Fruit fly (Drosophila melanogaster): ENCODE results near the gene Atg4b.

Gene Atg4b

dm6 chr3R:15406393-15406792 lies 49.7 kb upstream of the Atg4b start:
- TF ChIP-seq CG13894 (tag; optimal IDR thresholded peaks at IDR 0.05) (peak; percentile 95), CG9215 (GFP tag; IDR thresholded peaks at IDR 0.05) (no peak)

dm6 chr3R:15402654-15403053 lies 45.9 kb upstream of the Atg4b start:
- no peak for TF ChIP-seq CG7987 (GFP tag; optimal IDR thresholded peaks at IDR 0.05)
- no peak for TF ChIP-seq Tbp (GFP tag; optimal IDR thresholded peaks at IDR 0.05)
- no peak for TF ChIP-seq CG10959 (GFP tag; IDR thresholded peaks at IDR 0.05)
- no peak for TF ChIP-seq ind (GFP tag; optimal IDR thresholded peaks at IDR 0.05)
- TF ChIP-seq CG7372 (GFP tag; IDR thresholded peaks at IDR 0.05) = 0 out of 2 replicates have a peak, but pooled peaks have one; percentile 37
- TF ChIP-seq dmrt99B (tag; optimal IDR thresholded peaks at IDR 0.05) = no peak
- TF ChIP-seq Dad (GFP tag; optimal IDR thresholded peaks at IDR 0.05) = no peak
- TF ChIP-seq tin (GFP tag; optimal IDR thresholded peaks at IDR 0.05) = no peak
- TF ChIP-seq CG16815 (GFP tag; optimal IDR thresholded peaks at IDR 0.05) = no peak
- TF ChIP-seq CG16779 (GFP tag; IDR thresholded peaks at IDR 0.05) = no peak
- TF ChIP-seq E2f2 (GFP tag; IDR thresholded peaks at IDR 0.05) = no peak
- no peak for TF ChIP-seq pan (optimal IDR thresholded peaks at IDR 0.05)
- no peak for TF ChIP-seq pan (GFP tag; optimal IDR thresholded peaks at IDR 0.05 in 1 of 2, IDR thresholded peaks at IDR 0.05 in 1 of 2)
- no peak for TF ChIP-seq gcm (GFP tag; optimal IDR thresholded peaks at IDR 0.05)
- no peak for TF ChIP-seq CG4404 (GFP tag; IDR thresholded peaks at IDR 0.05)
- no peak for TF ChIP-seq lmd (GFP tag; IDR thresholded peaks at IDR 0.05)
- TF ChIP-seq hbn (GFP tag; IDR thresholded peaks at IDR 0.05; ENCODE audit: partially characterized antibody) = no peak
- TF ChIP-seq CG13894 (tag; optimal IDR thresholded peaks at IDR 0.05) = no peak
- TF ChIP-seq amos (GFP tag; IDR thresholded peaks at IDR 0.05; ENCODE audit: partially characterized antibody) = no peak
- TF ChIP-seq az2 (GFP tag; optimal IDR thresholded peaks at IDR 0.05) = no peak
- TF ChIP-seq lab (GFP tag; optimal IDR thresholded peaks at IDR 0.05) = peak; percentile 67
- TF ChIP-seq CG17359 (tag; optimal IDR thresholded peaks at IDR 0.05) = no peak
- TF ChIP-seq stc (GFP tag; IDR thresholded peaks at IDR 0.05) = no peak
- peak; percentile 53 for TF ChIP-seq CG10543 (GFP tag; optimal IDR thresholded peaks at IDR 0.05)
- no peak for TF ChIP-seq ATbp (GFP tag; optimal IDR thresholded peaks at IDR 0.05)
- TF ChIP-seq CG10431 (GFP tag; optimal IDR thresholded peaks at IDR 0.05) = no peak
- TF ChIP-seq HLH54F (GFP tag; optimal IDR thresholded peaks at IDR 0.05) = no peak
- TF ChIP-seq CG32767 (GFP tag; IDR thresholded peaks at IDR 0.05) = no peak
- TF ChIP-seq Hr3 (GFP tag; optimal IDR thresholded peaks at IDR 0.05) = no peak
- no peak for TF ChIP-seq TFAM (GFP tag; optimal IDR thresholded peaks at IDR 0.05)
- no peak for TF ChIP-seq CG8089 (GFP tag; optimal IDR thresholded peaks at IDR 0.05)
- no peak for TF ChIP-seq CG4282 (GFP tag; optimal IDR thresholded peaks at IDR 0.05)
- TF ChIP-seq CG13624 (GFP tag; optimal IDR thresholded peaks at IDR 0.05) = no peak
- TF ChIP-seq org-1 (GFP tag; optimal IDR thresholded peaks at IDR 0.05) = no peak
- TF ChIP-seq CG5180 (GFP tag; optimal IDR thresholded peaks at IDR 0.05) = peak; percentile 22
- no peak for TF ChIP-seq CG4424 (GFP tag; optimal IDR thresholded peaks at IDR 0.05)
- TF ChIP-seq ci (GFP tag; IDR thresholded peaks at IDR 0.05) = no peak
- TF ChIP-seq pb (GFP tag; optimal IDR thresholded peaks at IDR 0.05) = no peak
- TF ChIP-seq zfh1 (GFP tag; IDR thresholded peaks at IDR 0.05) = no peak
- no peak for TF ChIP-seq unc-4 (GFP tag; IDR thresholded peaks at IDR 0.05; ENCODE audit: partially characterized antibody)
- no peak for TF ChIP-seq slp2 (GFP tag; optimal IDR thresholded peaks at IDR 0.05)
- TF ChIP-seq BtbVII (GFP tag; optimal IDR thresholded peaks at IDR 0.05) = peak; percentile 61
- TF ChIP-seq gt (GFP tag; IDR thresholded peaks at IDR 0.05) = no peak
- no peak for TF ChIP-seq CG11398 (GFP tag; optimal IDR thresholded peaks at IDR 0.05)
- no peak for TF ChIP-seq aop (GFP tag; IDR thresholded peaks at IDR 0.05)
- no peak for TF ChIP-seq tx (GFP tag; optimal IDR thresholded peaks at IDR 0.05)
- TF ChIP-seq Usf (GFP tag; optimal IDR thresholded peaks at IDR 0.05) = no peak
- no peak for TF ChIP-seq Nf-YB (GFP tag; optimal IDR thresholded peaks at IDR 0.05)
- peak; percentile 7 for TF ChIP-seq scrt (GFP tag; optimal IDR thresholded peaks at IDR 0.05)
- no peak for TF ChIP-seq CG1832 (GFP tag; optimal IDR thresholded peaks at IDR 0.05)
